Worm (Caenorhabditis elegans): ENCODE data around the gene F13H8.12.

DNA sequence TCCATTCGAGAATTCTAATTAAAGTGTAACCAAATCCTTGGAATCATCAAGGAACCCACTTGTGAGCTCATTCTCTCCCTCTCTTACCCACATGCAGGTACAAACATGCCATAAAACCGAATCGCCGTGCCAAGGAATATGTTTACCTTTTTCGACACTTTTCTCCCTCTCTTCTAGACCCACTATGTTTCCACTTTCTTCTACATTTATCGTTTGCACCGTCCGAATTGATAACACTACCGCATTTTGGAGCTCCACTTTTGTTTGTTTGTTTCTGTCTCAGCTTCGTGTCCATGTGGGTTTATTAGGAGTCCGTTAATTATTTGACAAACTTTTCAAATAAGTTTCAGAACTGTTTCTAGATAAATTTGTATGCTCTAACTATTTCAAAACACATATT lies 19.6 kb downstream of the F13H8.12 start:
- TF ChIP-seq C17E4.6 (GFP tag; IDR thresholded peaks at IDR 0.05): no peak
- no peak for TF ChIP-seq zim-3 (tag; optimal IDR thresholded peaks at IDR 0.05)
- no peak for TF ChIP-seq rcor-1 (GFP tag; IDR thresholded peaks at IDR 0.05)
- no peak for TF ChIP-seq unc-130 (GFP tag; optimal IDR thresholded peaks at IDR 0.05)
- TF ChIP-seq xnd-1 (tag; optimal IDR thresholded peaks at IDR 0.05): no peak
